Fruit fly (Drosophila melanogaster): ENCODE data around the gene Act5C.

The Act5C gene

DNA sequence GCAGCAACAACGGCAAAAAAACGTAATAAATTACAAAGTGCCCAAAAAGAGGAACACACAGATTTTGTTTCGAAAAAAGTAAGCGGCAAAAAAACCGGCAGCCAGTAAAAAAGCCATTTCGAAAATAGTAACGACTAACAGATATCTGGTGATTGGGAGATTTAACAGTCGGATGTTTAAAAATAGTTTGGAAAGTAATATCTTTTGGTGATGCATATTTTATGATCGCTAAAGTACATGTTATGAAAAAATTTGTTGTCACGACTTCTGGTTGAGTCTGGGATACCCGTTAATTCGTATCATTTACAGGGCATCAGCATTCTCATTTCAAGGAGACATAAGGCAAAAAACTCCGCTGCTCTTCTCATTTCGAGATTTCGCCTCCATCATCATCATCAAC, 22.5 kb downstream of the Act5C start (continued):
- TF ChIP-seq CG32006 (GFP tag; optimal IDR thresholded peaks at IDR 0.05) (peak; percentile 52), Met (GFP tag; optimal IDR thresholded peaks at IDR 0.05) (peak; percentile 89), esn (GFP tag; optimal IDR thresholded peaks at IDR 0.05) (peak; percentile 82), Hr38 (GFP tag; optimal IDR thresholded peaks at IDR 0.05) (no peak), CG15336 (GFP tag; IDR thresholded peaks at IDR 0.05) (0 out of 2 replicates have a peak, but pooled peaks have one; percentile 21), CG3919 (GFP tag; optimal IDR thresholded peaks at IDR 0.05) (peak; percentile 70), Hr39 (GFP tag; optimal IDR thresholded peaks at IDR 0.05) (peak; percentile 84), CG10631 (GFP tag; optimal IDR thresholded peaks at IDR 0.05) (peak; percentile 59), Gug (GFP tag; IDR thresholded peaks at IDR 0.05) (0 out of 2 replicates have a peak, but pooled peaks have one; percentile 21), fkh (GFP tag; optimal IDR thresholded peaks at IDR 0.05) (no peak), Sox102F (GFP tag; optimal IDR thresholded peaks at IDR 0.05) (peak; percentile 82), vri (GFP tag; optimal IDR thresholded peaks at IDR 0.05) (peak; percentile 48), lz (GFP tag; optimal IDR thresholded peaks at IDR 0.05) (peak; percentile 75), dac (GFP tag; optimal IDR thresholded peaks at IDR 0.05) (no peak), fd85E (GFP tag; optimal IDR thresholded peaks at IDR 0.05) (peak; percentile 4), Ets21C (GFP tag; optimal IDR thresholded peaks at IDR 0.05) (peak; percentile 75), CG3032 (tag; optimal IDR thresholded peaks at IDR 0.05) (peak; percentile 54), CG9139 (GFP tag; optimal IDR thresholded peaks at IDR 0.05) (peak; percentile 12), OdsH (GFP tag; optimal IDR thresholded peaks at IDR 0.05) (peak; percentile 73), CG6163 (GFP tag; IDR thresholded peaks at IDR 0.05) (peak; percentile 78), CG8119 (GFP tag; IDR thresholded peaks at IDR 0.05) (peak; percentile 53; the same call in 2 of the 3 replicates), topi (GFP tag; optimal IDR thresholded peaks at IDR 0.05) (peak; percentile 84), CG31627 (GFP tag; optimal IDR thresholded peaks at IDR 0.05) (peak; percentile 83), eg (GFP tag; IDR thresholded peaks at IDR 0.05) (peak; percentile 38; the same call in 1 of the 3 replicates), CG11762 (GFP tag; optimal IDR thresholded peaks at IDR 0.05; ENCODE audit: insufficient read depth) (peak; percentile 40), Smox (GFP tag; optimal IDR thresholded peaks at IDR 0.05) (peak; percentile 80), CG6808 (GFP tag; optimal IDR thresholded peaks at IDR 0.05) (no peak), CG11902 (GFP tag; optimal IDR thresholded peaks at IDR 0.05) (peak; percentile 71)

DNA sequence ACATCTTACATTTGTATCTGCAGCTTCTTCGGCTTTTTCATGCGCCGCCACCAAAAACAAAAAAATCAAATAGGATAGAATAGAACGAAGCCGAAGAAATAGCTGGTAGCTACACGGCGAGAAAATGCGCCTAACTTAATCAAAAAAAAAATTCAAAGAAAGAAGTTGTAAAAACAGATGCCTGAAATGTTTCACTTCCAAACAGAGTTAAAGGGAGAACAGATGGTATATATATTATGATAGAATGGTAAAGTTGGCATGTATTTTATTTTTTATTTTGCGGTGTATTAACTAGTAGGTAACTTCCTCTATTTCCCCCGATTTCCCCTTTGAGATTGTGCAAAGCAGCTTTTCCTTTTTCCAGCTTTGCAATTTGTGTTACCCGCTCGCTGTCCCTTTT, 23.7 kb downstream of the Act5C start:
- TF ChIP-seq CG6808 (GFP tag; optimal IDR thresholded peaks at IDR 0.05) (peak; percentile 17), Eip78C (GFP tag) (peak; percentile 76), fd85E (GFP tag; optimal IDR thresholded peaks at IDR 0.05) (no peak), OdsH (GFP tag; optimal IDR thresholded peaks at IDR 0.05) (peak; percentile 54), dsx (GFP tag; optimal IDR thresholded peaks at IDR 0.05; ENCODE audit: poor library complexity, severe bottlenecking) (no peak), Sox14 (GFP tag; optimal IDR thresholded peaks at IDR 0.05) (peak; percentile 63), CG6792 (GFP tag; optimal IDR thresholded peaks at IDR 0.05) (peak; percentile 33), CG16779 (tag; optimal IDR thresholded peaks at IDR 0.05) (peak; percentile 6), CG10669 (GFP tag; optimal IDR thresholded peaks at IDR 0.05) (no peak), Eip75B (GFP tag; optimal IDR thresholded peaks at IDR 0.05) (peak; percentile 35), net (GFP tag; optimal IDR thresholded peaks at IDR 0.05) (peak; percentile 31), vri (GFP tag; optimal IDR thresholded peaks at IDR 0.05) (no peak), CG15336 (GFP tag; IDR thresholded peaks at IDR 0.05) (peak; percentile 72), CG3919 (GFP tag; optimal IDR thresholded peaks at IDR 0.05) (peak; percentile 56), acj6 (GFP tag; optimal IDR thresholded peaks at IDR 0.05) (peak; percentile 37), CG6276 (GFP tag; optimal IDR thresholded peaks at IDR 0.05) (peak; percentile 56), CG8119 (GFP tag; IDR thresholded peaks at IDR 0.05) (peak; percentile 77), Gug (GFP tag; IDR thresholded peaks at IDR 0.05) (peak; percentile 68), CG4318 (GFP tag; optimal IDR thresholded peaks at IDR 0.05) (peak; percentile 37), Ets21C (GFP tag; optimal IDR thresholded peaks at IDR 0.05) (no peak), Lpt (GFP tag; optimal IDR thresholded peaks at IDR 0.05) (peak; percentile 71), CG10631 (GFP tag; optimal IDR thresholded peaks at IDR 0.05) (peak; percentile 75), achi (GFP tag; optimal IDR thresholded peaks at IDR 0.05) (peak; percentile 65), CG3032 (tag; optimal IDR thresholded peaks at IDR 0.05) (no peak), Ets96B (tag; optimal IDR thresholded peaks at IDR 0.05) (peak; percentile 7), CG11294 (GFP tag; IDR thresholded peaks at IDR 0.05) (no peak; the same call in 1 of the 2 replicates), CG11762 (GFP tag; optimal IDR thresholded peaks at IDR 0.05; ENCODE audit: insufficient read depth) (peak; percentile 45), CG6163 (GFP tag; IDR thresholded peaks at IDR 0.05) (peak; percentile 75; the same call in 2 of the 3 replicates), CG32006 (GFP tag; optimal IDR thresholded peaks at IDR 0.05) (peak; percentile 62), pdm3 (GFP tag; optimal IDR thresholded peaks at IDR 0.05) (peak; percentile 53), salr (GFP tag; optimal IDR thresholded peaks at IDR 0.05) (peak in 1 of 2 experiments; percentile 58), Smox (GFP tag; optimal IDR thresholded peaks at IDR 0.05) (no peak), eg (GFP tag; IDR thresholded peaks at IDR 0.05) (peak; percentile 65)
